Worm (Caenorhabditis elegans) whole organism, young adult: ENCODE data around the gene C34C12.1.

Source experiments
- B0035.1 ChIP-seq: sonication (generic microtip); optimal IDR thresholded peaks from 2 replicates; lab custom pipeline; 2016; ENCODE audit warnings: missing genetic modification characterization, mild to moderate bottlenecking, missing compliant biosample characterization, missing genotype, missing genetic modification reagents
- C17E4.6 ChIP-seq: fragments of 200-800 bp; sonication (Bioruptor generic); IDR thresholded peaks from 2 replicates; pipeline ENCODE4 v1.3.6; 2022; ENCODE audit warnings: missing genetic modification reagents, missing genetic modification characterization, missing compliant biosample characterization
- D2030.7 ChIP-seq: fragments of 200-800 bp; sonication (Bioruptor generic); IDR thresholded peaks from 2 replicates; pipeline ENCODE4 v1.3.6; 2022; ENCODE audit warnings: missing genetic modification reagents, missing genetic modification characterization, missing compliant biosample characterization
- F49E8.2 ChIP-seq: sonication (generic microtip); optimal IDR thresholded peaks from 3 replicates; lab custom pipeline; 2017; ENCODE audit warnings: missing genetic modification characterization, mild to moderate bottlenecking, missing compliant biosample characterization, antibody characterized with exemption, moderate library complexity; ENCODE audit not compliant: insufficient read depth
- K11D2.4 ChIP-seq: fragments of 200-800 bp; sonication (Bioruptor generic); IDR thresholded peaks from 2 replicates; pipeline ENCODE4 v1.3.6; 2022; ENCODE audit warnings: missing genetic modification reagents, missing genetic modification characterization, missing compliant biosample characterization
- T07F8.4 ChIP-seq: sonication (generic microtip); optimal IDR thresholded peaks from 2 replicates; lab custom pipeline; 2016; ENCODE audit warnings: mild to moderate bottlenecking, missing genetic modification characterization, moderate library complexity, missing compliant biosample characterization
- Y56A3A.18 ChIP-seq: fragments of 200-800 bp; sonication (Bioruptor generic); IDR thresholded peaks from 2 replicates; pipeline ENCODE4 v1.3.6; 2022; ENCODE audit warnings: missing genetic modification reagents, missing genetic modification characterization, missing compliant biosample characterization
- akir-1 ChIP-seq: fragments of 200-800 bp; sonication (Bioruptor generic); optimal IDR thresholded peaks from 2 replicates; lab custom pipeline; 2018; ENCODE audit warnings: mild to moderate bottlenecking, missing genetic modification characterization, moderate library complexity, missing compliant biosample characterization
- ama-1 ChIP-seq, 3 experiments: fragments of 150-350 bp in 1 of 3; sonication (generic microtip) in 2 of 3; optimal IDR thresholded peaks; 2 replicates each; lab custom pipeline; 2014 to 2018; ENCODE audit warnings: missing biosample characterization in 2 of 3, missing genetic modification characterization in 2 of 3, missing genetic modification reagents in 2 of 3
- aptf-3 ChIP-seq: fragments of 200-800 bp; sonication (Bioruptor generic); IDR thresholded peaks from 2 replicates; pipeline ENCODE4 v1.3.6; 2022; ENCODE audit warnings: missing genetic modification characterization, missing compliant biosample characterization
- atf-7 ChIP-seq: sonication (generic microtip); optimal IDR thresholded peaks from 2 replicates; lab custom pipeline; 2017; ENCODE audit warnings: mild to moderate bottlenecking, missing genetic modification characterization, missing compliant biosample characterization
- attf-5 ChIP-seq: fragments of 200-800 bp; sonication (Bioruptor generic); optimal IDR thresholded peaks from 2 replicates; lab custom pipeline; 2018; ENCODE audit warnings: mild to moderate bottlenecking, missing genetic modification characterization, missing compliant biosample characterization
- attf-6 ChIP-seq: fragments of 200-800 bp; sonication (Bioruptor generic); IDR thresholded peaks from 2 replicates; pipeline ENCODE4 v1.3.6; 2022; ENCODE audit warnings: missing genetic modification reagents, missing genetic modification characterization, missing compliant biosample characterization
- ceh-100 ChIP-seq: fragments of 200-800 bp; sonication (Bioruptor generic); IDR thresholded peaks from 2 replicates; pipeline ENCODE4 v1.3.6; 2022; ENCODE audit warnings: missing genetic modification reagents, missing genetic modification characterization, missing compliant biosample characterization
- ceh-27 ChIP-seq: fragments of 200-800 bp; sonication (Bioruptor generic); optimal IDR thresholded peaks from 2 replicates; lab custom pipeline; 2018; ENCODE audit warnings: mild to moderate bottlenecking, missing genetic modification characterization, moderate library complexity, missing compliant biosample characterization
- ceh-40 ChIP-seq: fragments of 200-800 bp; sonication (Bioruptor generic); IDR thresholded peaks from 2 replicates; pipeline ENCODE4 v1.3.6; 2022; ENCODE audit warnings: missing genetic modification characterization, missing compliant biosample characterization
- ceh-58 ChIP-seq: fragments of 200-800 bp; sonication (Bioruptor generic); IDR thresholded peaks from 2 replicates; pipeline ENCODE4 v1.3.6; 2022; ENCODE audit warnings: missing genetic modification characterization, missing compliant biosample characterization
- ceh-79 ChIP-seq: sonication (generic microtip); optimal IDR thresholded peaks from 2 replicates; lab custom pipeline; 2017; ENCODE audit warnings: mild to moderate bottlenecking, missing genetic modification characterization, missing compliant biosample characterization
- ceh-91 ChIP-seq: fragments of 200-800 bp; sonication (Bioruptor generic); IDR thresholded peaks from 2 replicates; pipeline ENCODE4 v1.3.6; 2022; ENCODE audit warnings: missing genetic modification reagents, missing genetic modification characterization, missing compliant biosample characterization
- dox-1 ChIP-seq: fragments of 200-800 bp; sonication (Bioruptor generic); IDR thresholded peaks from 2 replicates; pipeline ENCODE4 v1.3.6; 2022; ENCODE audit warnings: missing genetic modification reagents, missing genetic modification characterization, missing compliant biosample characterization
- efl-1 ChIP-seq: fragments of 150-350 bp; optimal IDR thresholded peaks from 2 replicates; lab custom pipeline; 2014; ENCODE audit warnings: missing biosample characterization, missing genetic modification reagents, missing genetic modification characterization
- hlh-12 ChIP-seq: sonication (generic microtip); optimal IDR thresholded peaks from 2 replicates; lab custom pipeline; 2016; ENCODE audit warnings: missing genetic modification characterization, missing compliant biosample characterization
- hlh-26 ChIP-seq: fragments of 200-800 bp; sonication (Bioruptor generic); conservative IDR thresholded peaks from 2 replicates; pipeline ENCODE4 v1.3.6; 2022; ENCODE audit warnings: missing genetic modification reagents, missing genetic modification characterization, missing compliant biosample characterization
- lag-1 ChIP-seq: fragments of 200-800 bp; sonication (Bioruptor generic); IDR thresholded peaks from 2 replicates; pipeline ENCODE4 v1.3.6; 2022; ENCODE audit warnings: missing genetic modification reagents, missing genetic modification characterization, missing compliant biosample characterization
- lin-26 ChIP-seq: fragments of 200-800 bp; sonication (Bioruptor generic); IDR thresholded peaks from 2 replicates; pipeline ENCODE4 v1.3.6; 2022; ENCODE audit warnings: missing genetic modification reagents, missing genetic modification characterization, missing compliant biosample characterization
- lin-35 ChIP-seq, 3 experiments: fragments of 150-350 bp in 2 of 3; sonication (generic microtip) in 1 of 3; optimal IDR thresholded peaks; 2 replicates each; lab custom pipeline; 2014 to 2018; ENCODE audit warnings: missing biosample characterization in 3 of 3, missing genetic modification characterization in 3 of 3, missing genetic modification reagents in 3 of 3
- lin-54 ChIP-seq: fragments of 200-800 bp; sonication (Bioruptor generic); optimal IDR thresholded peaks from 2 replicates; lab custom pipeline; 2018; ENCODE audit warnings: mild to moderate bottlenecking, missing genetic modification characterization, missing compliant biosample characterization
- lir-1 ChIP-seq: fragments of 200-800 bp; sonication (Bioruptor generic); conservative IDR thresholded peaks from 2 replicates; pipeline ENCODE4 v1.3.6; 2022; ENCODE audit warnings: missing genetic modification reagents, missing genetic modification characterization, missing compliant biosample characterization
- lsl-1 ChIP-seq: fragments of 200-800 bp; sonication (Bioruptor generic); optimal IDR thresholded peaks from 2 replicates; lab custom pipeline; 2018; ENCODE audit warnings: mild to moderate bottlenecking, missing genetic modification characterization, moderate library complexity, missing compliant biosample characterization
- lsy-27 ChIP-seq: sonication (generic microtip); optimal IDR thresholded peaks from 2 replicates; lab custom pipeline; 2017; ENCODE audit warnings: missing genetic modification characterization, mild to moderate bottlenecking, missing compliant biosample characterization, antibody characterized with exemption, missing genotype, borderline replicate concordance; ENCODE audit not compliant: insufficient read depth
- madf-3 ChIP-seq: fragments of 200-800 bp; sonication (Bioruptor generic); IDR thresholded peaks from 2 replicates; pipeline ENCODE4 v1.3.6; 2022; ENCODE audit warnings: missing genetic modification reagents, missing genetic modification characterization, missing compliant biosample characterization
- madf-6 ChIP-seq: fragments of 200-800 bp; sonication (Bioruptor generic); IDR thresholded peaks from 2 replicates; pipeline ENCODE4 v1.3.6; 2022; ENCODE audit warnings: missing genetic modification reagents, missing genetic modification characterization, missing compliant biosample characterization
- madf-8 ChIP-seq: fragments of 200-800 bp; sonication (Bioruptor generic); conservative IDR thresholded peaks from 2 replicates; pipeline ENCODE4 v1.3.6; 2022; ENCODE audit warnings: missing genetic modification reagents, missing genetic modification characterization, missing compliant biosample characterization
- nfya-1 ChIP-seq: sonication (generic microtip); optimal IDR thresholded peaks from 2 replicates; lab custom pipeline; 2017; ENCODE audit warnings: antibody characterized with exemption, missing compliant biosample characterization, missing genetic modification characterization, borderline replicate concordance; ENCODE audit not compliant: insufficient read depth
- nfya-2 ChIP-seq: fragments of 200-800 bp; sonication (Bioruptor generic); IDR thresholded peaks from 2 replicates; pipeline ENCODE4 v1.3.6; 2022; ENCODE audit warnings: missing genetic modification reagents, missing genetic modification characterization, missing compliant biosample characterization
- nhr-27 ChIP-seq: fragments of 200-800 bp; sonication (Bioruptor generic); optimal IDR thresholded peaks from 2 replicates; lab custom pipeline; 2018; ENCODE audit warnings: mild to moderate bottlenecking, missing genetic modification characterization, moderate library complexity, missing compliant biosample characterization
- pbrm-1 ChIP-seq: fragments of 200-800 bp; sonication (Bioruptor generic); IDR thresholded peaks from 2 replicates; pipeline ENCODE4 v1.3.6; 2022; ENCODE audit warnings: missing genetic modification reagents, missing genetic modification characterization, missing compliant biosample characterization
- rec-8 ChIP-seq, 2 experiments: sonication (generic microtip); optimal IDR thresholded peaks; 2 replicates each; lab custom pipeline; 2016; ENCODE audit warnings: mild to moderate bottlenecking in 2 of 2, missing genetic modification characterization in 2 of 2, missing genetic modification reagents in 2 of 2, missing genotype in 2 of 2, missing biosample characterization in 1 of 2, missing compliant biosample characterization in 1 of 2, moderate library complexity in 1 of 2
- sea-2 ChIP-seq: fragments of 200-800 bp; sonication (Bioruptor generic); IDR thresholded peaks from 2 replicates; pipeline ENCODE4 v1.3.6; 2022; ENCODE audit warnings: missing genetic modification characterization, missing compliant biosample characterization
- snpc-1.3 ChIP-seq: sonication (generic microtip); optimal IDR thresholded peaks from 2 replicates; lab custom pipeline; 2017; ENCODE audit warnings: missing genetic modification characterization, mild to moderate bottlenecking, missing compliant biosample characterization, antibody characterized with exemption, moderate library complexity, missing genotype, missing genetic modification reagents; ENCODE audit not compliant: insufficient read depth
- somi-1 ChIP-seq: fragments of 200-800 bp; sonication (Bioruptor generic); optimal IDR thresholded peaks from 2 replicates; lab custom pipeline; 2018; ENCODE audit warnings: mild to moderate bottlenecking, missing genetic modification characterization, missing compliant biosample characterization
- tbp1 ChIP-seq: fragments of 200-800 bp; sonication (Bioruptor generic); optimal IDR thresholded peaks from 2 replicates; lab custom pipeline; 2018; ENCODE audit warnings: mild to moderate bottlenecking, missing genetic modification characterization, missing compliant biosample characterization
- tbx-9 ChIP-seq: sonication (generic microtip); optimal IDR thresholded peaks from 2 replicates; lab custom pipeline; 2016; ENCODE audit warnings: borderline replicate concordance, missing genetic modification characterization, inconsistent platforms, missing compliant biosample characterization
- tlf-1 ChIP-seq: fragments of 200-800 bp; sonication (Bioruptor generic); optimal IDR thresholded peaks from 2 replicates; lab custom pipeline; 2018; ENCODE audit warnings: mild to moderate bottlenecking, missing genetic modification characterization, missing compliant biosample characterization
- zfh-2 ChIP-seq: fragments of 200-800 bp; sonication (Bioruptor generic); conservative IDR thresholded peaks from 2 replicates; pipeline ENCODE4 v1.3.6; 2022; ENCODE audit warnings: missing genetic modification reagents, missing genetic modification characterization, missing compliant biosample characterization
- zim-3 ChIP-seq: sonication (generic microtip); optimal IDR thresholded peaks from 2 replicates; lab custom pipeline; 2017; ENCODE audit warnings: mild to moderate bottlenecking, missing genetic modification characterization, moderate library complexity, missing compliant biosample characterization
- ztf-26 ChIP-seq: sonication (generic microtip); optimal IDR thresholded peaks from 2 replicates; lab custom pipeline; 2017; ENCODE audit warnings: missing genetic modification characterization, missing compliant biosample characterization

The C34C12.1 gene

DNA sequence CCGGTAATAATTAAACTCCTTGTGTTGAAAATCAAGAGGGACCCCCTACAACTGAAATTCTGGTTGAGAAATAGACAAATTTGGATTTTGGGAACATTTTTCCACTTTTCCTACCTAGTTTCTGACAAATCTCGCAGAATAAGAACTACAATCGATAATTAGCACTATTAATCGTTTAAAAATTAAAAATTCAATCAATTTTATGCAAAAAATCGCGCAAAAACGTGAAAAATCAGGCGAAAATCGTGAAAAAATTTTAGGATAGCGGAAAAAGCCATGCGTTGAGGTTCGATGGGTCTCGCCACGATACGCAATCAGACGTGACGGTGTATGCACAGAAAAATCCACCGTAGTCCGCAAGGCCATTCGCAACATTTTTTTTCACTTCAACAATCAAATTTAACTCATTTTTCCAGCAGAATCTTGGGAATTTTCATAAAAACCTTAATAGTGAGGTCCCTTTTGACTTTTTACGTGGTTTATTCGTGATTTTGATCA is 51.0 kb downstream of the C34C12.1 start, which contains the start of gene lias-1 (continued):
- TF ChIP-seq akir-1 (GFP tag; lab: Kevin White, UChicago) (no peak), lsl-1 (GFP tag; lab: Kevin White, UChicago) (peak; percentile 88), lin-35 (GFP tag; optimal IDR thresholded peaks at IDR 0.05; lab: Kevin White, UChicago) (peak in 1 of 3 experiments; percentile 68), C17E4.6 (GFP tag; lab: Robert Waterston, UW) (no peak), tbx-9 (tag; lab: Kevin White, UChicago) (no peak), hlh-12 (no peak), ceh-100 (GFP tag; lab: Robert Waterston, UW) (peak; percentile 72), T07F8.4 (no peak), tlf-1 (peak; percentile 33), lsy-27 (tag; lab: Kevin White, UChicago) (no peak), nhr-27 (tag; lab: Kevin White, UChicago) (no peak), ceh-91 (GFP tag; lab: Robert Waterston, UW) (peak; percentile 52), snpc-1.3 (tag; lab: Kevin White, UChicago) (peak; percentile 76), madf-6 (GFP tag; lab: Robert Waterston, UW) (peak; percentile 75), ceh-58 (GFP tag; lab: Robert Waterston, UW) (no peak), aptf-3 (GFP tag; lab: Robert Waterston, UW) (no peak), zim-3 (tag; lab: Kevin White, UChicago) (no peak), ama-1 (optimal IDR thresholded peaks at IDR 0.05; lab: Kevin White, UChicago) (no peak), ama-1 (GFP tag; optimal IDR thresholded peaks at IDR 0.05; lab: Kevin White, UChicago) (peak in 1 of 2 experiments; percentile 17), somi-1 (GFP tag; lab: Kevin White, UChicago) (no peak), K11D2.4 (GFP tag; lab: Robert Waterston, UW) (no peak), tbp1 (GFP tag; lab: Kevin White, UChicago) (peak; percentile 56), F49E8.2 (tag; lab: Kevin White, UChicago) (peak; percentile 72), madf-3 (0 out of 2 replicates have a peak, but pooled peaks have one; percentile 57), lin-26 (GFP tag; lab: Robert Waterston, UW) (no peak), zfh-2 (no peak), attf-5 (peak; percentile 82), atf-7 (no peak), attf-6 (GFP tag; lab: Robert Waterston, UW) (no peak), hlh-26 (GFP tag; lab: Robert Waterston, UW) (no peak), ztf-26 (tag; lab: Kevin White, UChicago) (no peak), ceh-40 (no peak), nfya-2 (GFP tag; lab: Robert Waterston, UW) (no peak), rec-8 (tag; optimal IDR thresholded peaks at IDR 0.05; lab: Kevin White, UChicago) (no peak), ceh-27 (GFP tag; lab: Kevin White, UChicago) (peak; percentile 56), lin-54 (GFP tag; lab: Kevin White, UChicago) (peak; percentile 69), D2030.7 (GFP tag; lab: Robert Waterston, UW) (peak; percentile 55; the same call in 1 of the 2 replicates), sea-2 (no peak), lag-1 (no peak), dox-1 (GFP tag; lab: Robert Waterston, UW) (peak; percentile 75), ceh-79 (no peak), B0035.1 (no peak), lir-1 (GFP tag; lab: Robert Waterston, UW) (no peak), Y56A3A.18 (GFP tag; lab: Robert Waterston, UW) (no peak), madf-8 (GFP tag; lab: Robert Waterston, UW) (peak; percentile 39), nfya-1 (tag; lab: Kevin White, UChicago) (no peak), efl-1 (GFP tag; lab: Kevin White, UChicago) (peak; percentile 60), pbrm-1 (no peak)
